Worm (Caenorhabditis elegans): Measurements from ENCODE around the gene tpp-2.

The tpp-2 gene

ce11 chrII:6101475-6101874, 4.1 kb upstream of the tpp-2 start:
- TF ChIP-seq zfh-2 (GFP tag; conservative IDR thresholded peaks at IDR 0.05) (no peak), egl-18 (GFP tag; IDR thresholded peaks at IDR 0.05) (no peak), Y53F4B.3 (GFP tag; IDR thresholded peaks at IDR 0.05) (no peak)

ce11 chrII:6099500-6099899, 2.1 kb upstream of the tpp-2 start, which contains the start of gene rgs-3:
Gene rgs-3, plus strand, starts transcription at chrII:6099800.
- TF ChIP-seq egl-44 (GFP tag; IDR thresholded peaks at IDR 0.05) (no peak), nhr-80 (tag; optimal IDR thresholded peaks at IDR 0.05) (no peak), ztf-26 (tag; optimal IDR thresholded peaks at IDR 0.05) (no peak), atf-7 (tag; optimal IDR thresholded peaks at IDR 0.05) (no peak), D2030.7 (GFP tag; IDR thresholded peaks at IDR 0.05) (no peak), pbrm-1 (GFP tag; IDR thresholded peaks at IDR 0.05) (no peak), nhr-179 (tag; optimal IDR thresholded peaks at IDR 0.05) (no peak)

ce11 chrII:6091380-6091779, 6.0 kb downstream of the tpp-2 start, which contains the start of the genes fbf-2 and nspg-3:
Gene fbf-2, minus strand, starts transcription at chrII:6091480.
Gene nspg-3, plus strand, starts transcription at chrII:6091767.
- TF ChIP-seq ztf-3 (GFP tag; optimal IDR thresholded peaks at IDR 0.05) (no peak), cebp-1 (GFP tag; IDR thresholded peaks at IDR 0.05) (no peak), cebp-1 (tag; optimal IDR thresholded peaks at IDR 0.05) (no peak), F22D6.2 (tag; optimal IDR thresholded peaks at IDR 0.05) (no peak), F52B5.7 (tag; optimal IDR thresholded peaks at IDR 0.05) (no peak), lsl-1 (GFP tag; optimal IDR thresholded peaks at IDR 0.05) (peak; percentile 61), ceh-100 (GFP tag; IDR thresholded peaks at IDR 0.05) (no peak)

ce11 chrII:6082620-6083019, 14.8 kb downstream of the tpp-2 start, which contains the start of gene F21H12.3:
Gene F21H12.3, plus strand, starts transcription at chrII:6082920.
- TF ChIP-seq ceh-91 (GFP tag; IDR thresholded peaks at IDR 0.05) = no peak
- TF ChIP-seq zfh-2 (GFP tag; conservative IDR thresholded peaks at IDR 0.05) = no peak
- TF ChIP-seq sptf-2 (GFP tag; optimal IDR thresholded peaks at IDR 0.05) = no peak

- no peak for TF ChIP-seq B0336.3 (GFP tag; IDR thresholded peaks at IDR 0.05)
- no peak for TF ChIP-seq C06A6.2 (GFP tag; conservative IDR thresholded peaks at IDR 0.05)
- TF ChIP-seq madf-8 (GFP tag; conservative IDR thresholded peaks at IDR 0.05) = no peak
- TF ChIP-seq lsl-1 (GFP tag; optimal IDR thresholded peaks at IDR 0.05) = peak; percentile 43
- TF ChIP-seq die-1 (tag; optimal IDR thresholded peaks at IDR 0.05) = no peak
Observed at ce11 chrII:6080743-6081142, 16.7 kb downstream of the tpp-2 start, which contains the start of gene fbf-1. Gene fbf-1, minus strand, starts transcription at chrII:6080843.

- TF ChIP-seq ztf-25 (GFP tag; IDR thresholded peaks at IDR 0.05) = no peak
- TF ChIP-seq xnd-1 (tag; optimal IDR thresholded peaks at IDR 0.05) = no peak
- no peak for TF ChIP-seq dpl-1 (GFP tag; optimal IDR thresholded peaks at IDR 0.05)
- TF ChIP-seq F23B12.7 (tag; optimal IDR thresholded peaks at IDR 0.05; ENCODE audit: insufficient read depth) = no peak
- no peak for TF ChIP-seq ztf-18 (tag; optimal IDR thresholded peaks at IDR 0.05)
- TF ChIP-seq aptf-3 (GFP tag; IDR thresholded peaks at IDR 0.05) = no peak
- TF ChIP-seq hsf-1 (GFP tag; IDR thresholded peaks at IDR 0.05) = no peak
- TF ChIP-seq lag-1 (GFP tag; IDR thresholded peaks at IDR 0.05) = no peak
- TF ChIP-seq tlf-1 (GFP tag; optimal IDR thresholded peaks at IDR 0.05) = no peak
- TF ChIP-seq repo-1 (tag; optimal IDR thresholded peaks at IDR 0.05) = no peak
- TF ChIP-seq F57C9.4 (tag; optimal IDR thresholded peaks at IDR 0.05) = no peak
- no peak for TF ChIP-seq madf-3 (GFP tag; IDR thresholded peaks at IDR 0.05)
- no peak for TF ChIP-seq F22D6.2 (tag; optimal IDR thresholded peaks at IDR 0.05)
- no peak for TF ChIP-seq bed-2 (GFP tag; IDR thresholded peaks at IDR 0.05)
- TF ChIP-seq him-1 (tag; optimal IDR thresholded peaks at IDR 0.05) = no peak
- TF ChIP-seq ceh-40 (GFP tag; IDR thresholded peaks at IDR 0.05) = no peak
Observed at ce11 chrII:6077604-6078003, 19.8 kb downstream of the tpp-2 start, which contains the start of gene H12I13.6. Gene H12I13.6, plus strand, starts transcription at chrII:6077904.
